Worm (Caenorhabditis elegans): Measurements from ENCODE around the gene F19B10.13.

- no peak for TF ChIP-seq dao-5 (tag; optimal IDR thresholded peaks at IDR 0.05)
- TF ChIP-seq him-1 (tag; optimal IDR thresholded peaks at IDR 0.05) = no peak
These were observed 8.9 kb downstream of the F19B10.13 start, which contains the start of gene srx-98 for ce11 chrII:3670956-3671355.

Data from whole organism, L4/young adult.